Fruit fly (Drosophila melanogaster) whole organism, adult: ENCODE measurements around the gene Appl.

Experiments used
- CG14711 ChIP-seq: fragments of 200-800 bp; sonication (Bioruptor generic); optimal IDR thresholded peaks from 2 replicates; lab custom pipeline; 2018; ENCODE audit warnings: missing biosample characterization, mild to moderate bottlenecking, missing genetic modification characterization, moderate library complexity
- CG1620 ChIP-seq: fragments of 200-800 bp; sonication (Bioruptor generic); optimal IDR thresholded peaks from 2 replicates; lab custom pipeline; 2016; ENCODE audit warnings: missing biosample characterization, missing genetic modification characterization
- CG33017 ChIP-seq: fragments of 200-800 bp; sonication (Bioruptor generic); optimal IDR thresholded peaks from 2 replicates; lab custom pipeline; 2018; ENCODE audit warnings: missing biosample characterization, mild to moderate bottlenecking, missing genetic modification characterization, moderate library complexity
- CG7045 ChIP-seq: fragments of 200-800 bp; sonication (Bioruptor generic); optimal IDR thresholded peaks from 2 replicates; lab custom pipeline; 2017; ENCODE audit warnings: missing biosample characterization, mild to moderate bottlenecking, missing genetic modification characterization
- Clk ChIP-seq: fragments of 200-800 bp; sonication (Bioruptor generic); optimal IDR thresholded peaks from 2 replicates; lab custom pipeline; 2017; ENCODE audit warnings: missing biosample characterization, missing genetic modification characterization
- Crg-1 ChIP-seq: fragments of 200-800 bp; sonication (Bioruptor generic); optimal IDR thresholded peaks from 2 replicates; lab custom pipeline; 2016; ENCODE audit warnings: missing biosample characterization, missing genetic modification characterization
- Hr96 ChIP-seq: fragments of 200-800 bp; sonication (Bioruptor generic); optimal IDR thresholded peaks from 2 replicates; lab custom pipeline; 2016; ENCODE audit warnings: missing biosample characterization, missing genetic modification characterization
- bab1 ChIP-seq: fragments of 200-800 bp; sonication (Bioruptor generic); optimal IDR thresholded peaks from 3 replicates; lab custom pipeline; 2019; ENCODE audit warnings: missing biosample characterization, mild to moderate bottlenecking, missing genetic modification characterization, moderate library complexity
- cnc ChIP-seq, 2 experiments: fragments of >200 bp; optimal IDR thresholded peaks; 2 replicates each; lab custom pipeline; 2017
- kay ChIP-seq: fragments of 200-800 bp; sonication (Bioruptor generic); peaks from one replicate; lab custom pipeline; 2016; ENCODE audit warnings: missing biosample characterization, missing genetic modification characterization, borderline replicate concordance
- ovo ChIP-seq: fragments of 200-800 bp; sonication (Bioruptor generic); optimal IDR thresholded peaks from 2 replicates; lab custom pipeline; 2016; ENCODE audit warnings: missing biosample characterization, missing genetic modification characterization
- tj ChIP-seq: fragments of 200-800 bp; sonication (Bioruptor generic); optimal IDR thresholded peaks from 3 replicates; lab custom pipeline; 2017; ENCODE audit warnings: missing biosample characterization, mild to moderate bottlenecking, missing genetic modification characterization, moderate library complexity
- toe ChIP-seq: fragments of 200-800 bp; sonication (Bioruptor generic); optimal IDR thresholded peaks from 2 replicates; lab custom pipeline; 2016; ENCODE audit warnings: missing biosample characterization, missing genetic modification characterization

- no peak for TF ChIP-seq tj (GFP tag; lab: Kevin White, UChicago)
- TF ChIP-seq bab1 (GFP tag; lab: Kevin White, UChicago) = no peak
- TF ChIP-seq CG7045 (GFP tag; lab: Kevin White, UChicago) = no peak
- no peak for TF ChIP-seq kay (GFP tag; lab: Kevin White, UChicago)
- TF ChIP-seq CG33017 (tag; lab: Kevin White, UChicago) = no peak
- no peak for TF ChIP-seq Crg-1 (GFP tag; lab: Kevin White, UChicago)
- no peak for TF ChIP-seq CG14711 (tag; lab: Kevin White, UChicago)
- TF ChIP-seq toe = no peak
- TF ChIP-seq Clk (GFP tag; lab: Kevin White, UChicago) = no peak
- no peak for TF ChIP-seq cnc (optimal IDR thresholded peaks at IDR 0.05; lab: Kevin White, UChicago)
- no peak for TF ChIP-seq Hr96 (GFP tag; lab: Kevin White, UChicago)
- no peak for TF ChIP-seq ovo (GFP tag; lab: Kevin White, UChicago)
- TF ChIP-seq CG1620 (GFP tag; lab: Kevin White, UChicago) = no peak
These were observed 10.0 kb upstream of the Appl start for dm6 chrX:520215-520861.
